Worm (Caenorhabditis elegans): ENCODE data around the gene C43F9.4.

C43F9.4 gene

DNA sequence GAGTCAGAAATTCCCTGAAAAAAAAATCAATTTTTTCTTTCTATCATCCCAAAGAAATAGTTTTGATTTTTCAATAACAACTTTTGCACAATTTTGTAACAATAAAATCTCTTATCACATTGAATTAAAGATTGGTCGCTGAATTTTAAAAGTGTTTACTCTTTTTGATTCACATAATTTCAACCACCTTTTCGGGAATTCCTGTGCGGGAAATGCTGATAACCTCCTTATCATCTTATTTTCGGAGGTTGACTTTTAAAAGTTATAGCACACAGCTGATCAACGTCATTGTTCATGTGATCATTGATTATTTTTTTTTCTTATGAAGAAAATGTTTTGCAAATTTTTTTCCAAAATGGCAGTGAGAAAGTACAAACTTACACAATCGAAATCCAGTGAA, 45.6 kb downstream of the C43F9.4 start (continued):
- TF ChIP-seq nhr-10 (tag; optimal IDR thresholded peaks at IDR 0.05): no peak
- no peak for TF ChIP-seq dmd-9 (GFP tag; IDR thresholded peaks at IDR 0.05)
- no peak for TF ChIP-seq ZK546.5 (tag; optimal IDR thresholded peaks at IDR 0.05)
- TF ChIP-seq aha-1 (tag): no peak

DNA sequence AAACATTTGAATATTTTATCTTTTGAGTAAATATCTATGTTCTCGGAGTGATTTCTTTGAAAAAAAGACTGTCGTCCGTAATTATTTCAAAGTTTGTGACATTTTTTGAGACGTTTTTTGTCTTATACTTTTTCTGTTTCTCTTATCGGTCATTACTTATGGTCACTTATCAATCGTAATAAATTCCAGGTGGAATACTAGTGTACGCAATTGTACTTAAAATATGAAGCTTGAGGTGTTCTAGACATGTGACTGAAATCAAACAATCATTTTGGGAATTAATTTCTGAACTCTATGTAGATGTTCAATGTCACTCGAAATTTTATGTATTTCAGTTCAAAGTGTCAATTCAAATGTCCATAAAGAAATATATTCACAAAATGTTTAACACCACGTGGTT, 46.7 kb downstream of the C43F9.4 start:
- TF ChIP-seq spr-3 (GFP tag; optimal IDR thresholded peaks at IDR 0.05) (no peak), nhr-28 (tag; optimal IDR thresholded peaks at IDR 0.05) (peak; percentile 18)

DNA sequence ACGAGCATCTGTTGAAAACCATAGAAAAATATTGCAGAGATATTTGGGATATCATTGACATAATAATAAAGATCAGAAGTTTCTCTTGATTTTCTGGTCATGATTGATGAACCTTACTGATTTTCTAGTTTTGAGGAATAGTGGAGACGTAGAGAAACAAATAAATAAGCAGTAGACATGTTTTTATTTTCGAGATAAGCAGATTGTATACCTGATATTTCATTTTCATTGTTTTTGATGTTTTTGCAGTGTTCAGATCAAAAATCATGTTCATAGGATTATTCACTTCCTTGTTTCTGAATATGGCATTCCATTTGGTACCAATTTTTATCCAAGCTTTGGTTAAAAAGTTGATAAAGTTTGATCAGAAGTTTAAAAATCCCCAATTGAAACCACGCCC, 50.4 kb downstream of the C43F9.4 start, which contains the start of gene T07G12.4:
T07G12.4 (minus strand) TSS at position 101 of the 400 bp plus-strand sequence.
- peak; percentile 82 for TF ChIP-seq aha-1 (tag)
- TF ChIP-seq zip-2 (tag; optimal IDR thresholded peaks at IDR 0.05): no peak

All from whole organism, L4 larva.